Worm (Caenorhabditis elegans): ENCODE data around the gene B0280.7.

DNA sequence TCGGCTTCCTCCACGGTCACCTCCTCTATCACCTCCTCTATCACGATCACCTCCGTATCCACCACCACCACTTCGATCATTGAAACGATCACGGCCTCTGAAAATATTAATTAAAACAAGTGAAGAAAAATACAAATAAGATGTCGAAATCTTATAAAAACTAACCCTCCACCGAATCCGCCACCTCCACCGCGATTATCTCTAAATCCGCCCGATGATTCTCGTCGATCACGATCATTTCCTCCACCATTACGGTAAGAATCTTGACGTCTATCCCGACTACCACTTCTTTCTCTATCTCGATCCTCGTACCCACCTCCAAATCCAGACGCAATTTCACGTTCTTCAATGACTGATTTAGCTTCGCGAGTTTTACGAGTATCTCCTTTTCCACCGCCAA, 47.6 kb upstream of the B0280.7 start:
- TF ChIP-seq him-1 (tag; optimal IDR thresholded peaks at IDR 0.05) (no peak), W03F9.2 (tag; optimal IDR thresholded peaks at IDR 0.05) (no peak), dao-5 (tag; optimal IDR thresholded peaks at IDR 0.05) (no peak)
